Fruit fly (Drosophila melanogaster) whole organism, prepupa: ENCODE data around the gene raptor.

ENCODE experiments used
- Blimp-1 ChIP-seq: fragments of 200-800 bp; sonication (Bioruptor generic); optimal IDR thresholded peaks from 3 replicates; lab custom pipeline; 2017; ENCODE audit warnings: missing biosample characterization, missing genetic modification characterization, mild to moderate bottlenecking, moderate library complexity, missing genetic modification reagents
- CG10631 ChIP-seq: fragments of 200-800 bp; sonication (Bioruptor generic); optimal IDR thresholded peaks from 2 replicates; lab custom pipeline; 2016; ENCODE audit warnings: missing biosample characterization, missing genetic modification characterization
- CG10669 ChIP-seq: fragments of 200-800 bp; sonication (Bioruptor generic); optimal IDR thresholded peaks from 3 replicates; lab custom pipeline; 2018; ENCODE audit warnings: missing biosample characterization, mild to moderate bottlenecking, missing genetic modification characterization, moderate library complexity
- CG11294 ChIP-seq: fragments of 200-800 bp; sonication (Bioruptor generic); IDR thresholded peaks from 2 replicates; pipeline ENCODE4 v1.3.6; 2022; ENCODE audit warnings: missing biosample characterization, missing genetic modification characterization
- CG11762 ChIP-seq: fragments of 200-800 bp; sonication (Bioruptor generic); optimal IDR thresholded peaks from 3 replicates; lab custom pipeline; 2016; ENCODE audit warnings: missing biosample characterization, missing genetic modification characterization; ENCODE audit not compliant: insufficient read depth
- CG11902 ChIP-seq: fragments of 200-800 bp; sonication (Bioruptor generic); optimal IDR thresholded peaks from 3 replicates; lab custom pipeline; 2016; ENCODE audit warnings: missing biosample characterization, missing genetic modification characterization
- CG1621 ChIP-seq: fragments of 200-800 bp; sonication (Bioruptor generic); optimal IDR thresholded peaks from 3 replicates; lab custom pipeline; 2018; ENCODE audit warnings: missing biosample characterization, mild to moderate bottlenecking, missing genetic modification characterization
- CG16779 ChIP-seq: fragments of 200-800 bp; sonication (Bioruptor generic); optimal IDR thresholded peaks from 3 replicates; lab custom pipeline; 2017; ENCODE audit warnings: missing biosample characterization, mild to moderate bottlenecking, missing genetic modification characterization
- CG3032 ChIP-seq: fragments of 200-800 bp; optimal IDR thresholded peaks from 2 replicates; lab custom pipeline; 2019; ENCODE audit warnings: missing biosample characterization, mild to moderate bottlenecking, missing genetic modification characterization, moderate library complexity
- CG31627 ChIP-seq: fragments of 200-800 bp; sonication (Bioruptor generic); optimal IDR thresholded peaks from 3 replicates; lab custom pipeline; 2016; ENCODE audit warnings: missing biosample characterization, missing genetic modification characterization
- CG32006 ChIP-seq: fragments of 200-800 bp; sonication (Bioruptor generic); optimal IDR thresholded peaks from 3 replicates; lab custom pipeline; 2017; ENCODE audit warnings: missing biosample characterization, mild to moderate bottlenecking, missing genetic modification characterization
- CG34406 ChIP-seq: fragments of 200-800 bp; sonication (Bioruptor generic); optimal IDR thresholded peaks from 3 replicates; lab custom pipeline; 2016; ENCODE audit warnings: missing biosample characterization, missing genetic modification characterization
- CG6163 ChIP-seq: fragments of 200-800 bp; sonication (Bioruptor generic); IDR thresholded peaks from 3 replicates; pipeline ENCODE4 v1.3.6; 2022; ENCODE audit warnings: missing biosample characterization, missing genetic modification characterization
- CG6792 ChIP-seq: fragments of 200-800 bp; sonication (Bioruptor generic); optimal IDR thresholded peaks from 3 replicates; lab custom pipeline; 2016; ENCODE audit warnings: missing biosample characterization, missing genetic modification characterization
- CG6808 ChIP-seq: fragments of 200-800 bp; sonication (Bioruptor generic); optimal IDR thresholded peaks from 3 replicates; lab custom pipeline; 2017; ENCODE audit warnings: missing biosample characterization, missing genetic modification characterization, mild to moderate bottlenecking, moderate library complexity, missing genetic modification reagents
- CG6854 ChIP-seq: fragments of 200-800 bp; sonication (Bioruptor generic); optimal IDR thresholded peaks from 2 replicates; lab custom pipeline; 2017; ENCODE audit warnings: missing biosample characterization, mild to moderate bottlenecking, missing genetic modification characterization
- CG7368 ChIP-seq: fragments of 200-800 bp; sonication (Bioruptor generic); optimal IDR thresholded peaks from 3 replicates; lab custom pipeline; 2016; ENCODE audit warnings: missing biosample characterization, missing genetic modification characterization
- CG8119 ChIP-seq: fragments of 200-800 bp; sonication (Bioruptor generic); IDR thresholded peaks from 3 replicates; pipeline ENCODE4 v1.3.6; 2022; ENCODE audit warnings: missing biosample characterization, missing genetic modification characterization
- CG8632 ChIP-seq: fragments of 200-800 bp; sonication (Bioruptor generic); optimal IDR thresholded peaks from 3 replicates; lab custom pipeline; 2016; ENCODE audit warnings: missing biosample characterization, missing genetic modification characterization
- CG9139 ChIP-seq: fragments of 200-800 bp; sonication (Bioruptor generic); optimal IDR thresholded peaks from 3 replicates; lab custom pipeline; 2017; ENCODE audit warnings: missing biosample characterization, mild to moderate bottlenecking, missing genetic modification characterization
- Eip75B ChIP-seq: fragments of 200-800 bp; sonication (Bioruptor generic); optimal IDR thresholded peaks from 3 replicates; lab custom pipeline; 2016; ENCODE audit warnings: missing biosample characterization, missing genetic modification characterization
- Eip93F ChIP-seq: fragments of 200-800 bp; sonication (Bioruptor generic); optimal IDR thresholded peaks from 2 replicates; lab custom pipeline; 2016; ENCODE audit warnings: missing biosample characterization, mild to moderate bottlenecking, missing genetic modification characterization
- Ets21C ChIP-seq: fragments of 200-800 bp; sonication (Bioruptor generic); optimal IDR thresholded peaks from 3 replicates; lab custom pipeline; 2016; ENCODE audit warnings: missing biosample characterization, missing genetic modification characterization
- Ets96B ChIP-seq: fragments of 200-800 bp; optimal IDR thresholded peaks from 2 replicates; lab custom pipeline; 2019; ENCODE audit warnings: missing biosample characterization, mild to moderate bottlenecking, missing genetic modification characterization, moderate library complexity
- Gug ChIP-seq: fragments of 200-800 bp; sonication (Bioruptor generic); IDR thresholded peaks from 2 replicates; pipeline ENCODE4 v1.3.6; 2022; ENCODE audit warnings: missing biosample characterization, missing genetic modification characterization
- Hr38 ChIP-seq: sonication (Bioruptor generic); optimal IDR thresholded peaks from 2 replicates; lab custom pipeline; 2016; ENCODE audit warnings: missing biosample characterization, missing genetic modification characterization
- Hr39 ChIP-seq: fragments of 200-800 bp; sonication (Bioruptor generic); optimal IDR thresholded peaks from 2 replicates; lab custom pipeline; 2016; ENCODE audit warnings: missing biosample characterization, missing genetic modification characterization
- Hr4 ChIP-seq: fragments of 200-800 bp; sonication (Bioruptor generic); optimal IDR thresholded peaks from 3 replicates; lab custom pipeline; 2016; ENCODE audit warnings: missing biosample characterization, missing genetic modification characterization
- Lpt ChIP-seq: fragments of 200-800 bp; sonication (Bioruptor generic); optimal IDR thresholded peaks from 3 replicates; lab custom pipeline; 2016; ENCODE audit warnings: missing biosample characterization, missing genetic modification characterization
- Met ChIP-seq: fragments of 200-800 bp; sonication (Bioruptor generic); optimal IDR thresholded peaks from 3 replicates; lab custom pipeline; 2016; ENCODE audit warnings: missing biosample characterization, missing genetic modification characterization
- OdsH ChIP-seq: fragments of 200-800 bp; sonication (Bioruptor generic); optimal IDR thresholded peaks from 3 replicates; lab custom pipeline; 2016; ENCODE audit warnings: missing biosample characterization, missing genetic modification characterization
- Smox ChIP-seq: fragments of 200-800 bp; sonication (Bioruptor generic); optimal IDR thresholded peaks from 3 replicates; lab custom pipeline; 2016; ENCODE audit warnings: missing biosample characterization, missing genetic modification characterization
- Sox102F ChIP-seq: fragments of 200-800 bp; sonication (Bioruptor generic); optimal IDR thresholded peaks from 2 replicates; lab custom pipeline; 2016; ENCODE audit warnings: missing biosample characterization, mild to moderate bottlenecking, missing genetic modification characterization
- Sox15 ChIP-seq: fragments of 200-800 bp; sonication (Bioruptor generic); optimal IDR thresholded peaks from 3 replicates; lab custom pipeline; 2016; ENCODE audit warnings: missing biosample characterization, missing genetic modification characterization
- achi ChIP-seq: fragments of 200-800 bp; sonication (Bioruptor generic); optimal IDR thresholded peaks from 3 replicates; lab custom pipeline; 2016; ENCODE audit warnings: missing biosample characterization, missing genetic modification characterization
- acj6 ChIP-seq: fragments of 200-800 bp; sonication (Bioruptor generic); optimal IDR thresholded peaks from 3 replicates; lab custom pipeline; 2016; ENCODE audit warnings: missing biosample characterization, missing genetic modification characterization
- cyc ChIP-seq: fragments of 200-800 bp; sonication (Bioruptor generic); optimal IDR thresholded peaks from 3 replicates; lab custom pipeline; 2016; ENCODE audit warnings: missing biosample characterization, missing genetic modification characterization
- dac ChIP-seq: fragments of 200-800 bp; sonication (Bioruptor generic); optimal IDR thresholded peaks from 2 replicates; lab custom pipeline; 2017; ENCODE audit warnings: missing biosample characterization, mild to moderate bottlenecking, missing genetic modification characterization
- dsx ChIP-seq: fragments of 200-800 bp; optimal IDR thresholded peaks from 3 replicates; lab custom pipeline; 2019; ENCODE audit warnings: missing biosample characterization, mild to moderate bottlenecking, missing genetic modification characterization, moderate library complexity; ENCODE audit not compliant: poor library complexity, severe bottlenecking
- eg ChIP-seq: fragments of 200-800 bp; sonication (Bioruptor generic); IDR thresholded peaks from 3 replicates; pipeline ENCODE4 v1.3.6; 2022; ENCODE audit warnings: missing biosample characterization, missing genetic modification characterization
- esn ChIP-seq: fragments of 200-800 bp; sonication (Bioruptor generic); optimal IDR thresholded peaks from 2 replicates; lab custom pipeline; 2016; ENCODE audit warnings: missing biosample characterization, mild to moderate bottlenecking, missing genetic modification characterization, moderate library complexity
- fd85E ChIP-seq: fragments of 200-800 bp; sonication (Bioruptor generic); optimal IDR thresholded peaks from 3 replicates; lab custom pipeline; 2016; ENCODE audit warnings: missing biosample characterization, missing genetic modification characterization
- fkh ChIP-seq: fragments of 200-800 bp; sonication (Bioruptor generic); optimal IDR thresholded peaks from 3 replicates; lab custom pipeline; 2017; ENCODE audit warnings: missing biosample characterization, mild to moderate bottlenecking, missing genetic modification characterization, moderate library complexity
- lz ChIP-seq: fragments of 200-800 bp; sonication (Bioruptor generic); optimal IDR thresholded peaks from 3 replicates; lab custom pipeline; 2016; ENCODE audit warnings: missing biosample characterization, missing genetic modification characterization
- net ChIP-seq: fragments of 200-800 bp; sonication (Bioruptor generic); optimal IDR thresholded peaks from 3 replicates; lab custom pipeline; 2016; ENCODE audit warnings: missing biosample characterization, missing genetic modification characterization
- pdm3 ChIP-seq: fragments of 200-800 bp; sonication (Bioruptor generic); optimal IDR thresholded peaks from 3 replicates; lab custom pipeline; 2016; ENCODE audit warnings: missing biosample characterization, missing genetic modification characterization
- spab ChIP-seq: fragments of 200-800 bp; sonication (Bioruptor generic); optimal IDR thresholded peaks from 2 replicates; lab custom pipeline; 2017; ENCODE audit warnings: missing biosample characterization, mild to moderate bottlenecking, missing genetic modification characterization, missing genetic modification reagents
- ss ChIP-seq, 2 experiments: fragments of 200-800 bp; sonication (Bioruptor generic); optimal IDR thresholded peaks; 2 replicates in 1 of 2; 3 replicates in 1 of 2; lab custom pipeline; 2017 to 2018; ENCODE audit warnings: mild to moderate bottlenecking in 2 of 2, missing biosample characterization in 2 of 2, missing genetic modification characterization in 2 of 2, moderate library complexity in 1 of 2
- svp ChIP-seq: fragments of 200-800 bp; sonication (Bioruptor generic); peaks from one replicate; lab custom pipeline; 2016; ENCODE audit warnings: missing biosample characterization, missing genetic modification characterization
- topi ChIP-seq: fragments of 200-800 bp; sonication (Bioruptor generic); optimal IDR thresholded peaks from 3 replicates; lab custom pipeline; 2016; ENCODE audit warnings: missing biosample characterization, missing genetic modification characterization
- vri ChIP-seq: fragments of 200-800 bp; sonication (Bioruptor generic); optimal IDR thresholded peaks from 3 replicates; lab custom pipeline; 2016; ENCODE audit warnings: missing biosample characterization, mild to moderate bottlenecking, missing genetic modification characterization

The raptor gene

DNA sequence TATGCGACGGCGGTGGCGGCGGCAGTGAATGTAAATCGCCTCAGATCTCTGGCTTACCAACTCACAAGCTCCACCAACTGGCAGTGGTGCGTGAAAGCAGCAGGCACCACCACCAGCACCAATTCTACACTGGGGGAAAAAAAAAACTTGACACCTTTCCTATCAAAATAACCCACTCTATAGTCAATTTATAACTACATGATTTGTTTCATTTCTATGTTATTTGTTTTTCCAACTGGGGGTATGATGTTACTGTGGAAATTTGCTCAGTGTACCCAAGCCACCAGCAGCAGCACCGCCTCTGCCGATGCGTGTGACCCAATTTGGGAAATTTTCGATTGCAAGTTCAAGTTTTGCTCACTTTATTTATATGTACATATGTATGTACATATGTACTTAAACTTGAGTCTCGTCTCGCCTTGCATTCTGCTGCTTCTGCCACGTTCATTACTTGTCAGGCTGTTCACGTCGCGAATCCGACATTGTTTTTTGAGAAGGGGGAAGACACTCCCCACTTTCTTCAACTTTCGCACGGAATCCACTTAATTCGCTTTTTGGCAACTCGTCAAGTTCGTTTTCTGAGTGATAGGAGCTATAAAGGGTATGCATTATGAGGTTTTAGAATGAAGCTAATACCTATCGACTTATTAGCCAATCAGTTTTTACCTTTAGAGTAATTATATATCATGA lies 30.7 kb downstream of the raptor start:
- TF ChIP-seq fkh (GFP tag; lab: Kevin White, UChicago) (no peak), Hr38 (GFP tag; lab: Kevin White, UChicago) (no peak), CG6808 (GFP tag; lab: Kevin White, UChicago) (peak; percentile 11), CG1621 (peak; percentile 29), OdsH (GFP tag; lab: Kevin White, UChicago) (peak; percentile 82), topi (peak; percentile 87), Hr39 (GFP tag; lab: Kevin White, UChicago) (peak; percentile 86), Blimp-1 (GFP tag; lab: Kevin White, UChicago) (peak; percentile 92), CG10631 (GFP tag; lab: Kevin White, UChicago) (peak; percentile 73), CG6163 (GFP tag; lab: Robert Waterston, UW) (peak; percentile 88), pdm3 (peak; percentile 87), achi (GFP tag; lab: Kevin White, UChicago) (peak; percentile 79), CG11762 (GFP tag; lab: Kevin White, UChicago) (peak; percentile 84), CG32006 (GFP tag; lab: Kevin White, UChicago) (peak; percentile 85), CG31627 (GFP tag; lab: Kevin White, UChicago) (peak; percentile 87), Ets21C (GFP tag; lab: Kevin White, UChicago) (peak; percentile 82), spab (GFP tag; lab: Kevin White, UChicago) (peak; percentile 29), Lpt (peak; percentile 74), ss (GFP tag; optimal IDR thresholded peaks at IDR 0.05; lab: Kevin White, UChicago) (peak in 1 of 2 experiments; percentile 42), CG11902 (peak; percentile 90), lz (peak; percentile 84), CG8632 (peak; percentile 88), CG34406 (GFP tag; lab: Kevin White, UChicago) (peak; percentile 88), Eip75B (peak; percentile 88), net (GFP tag; lab: Kevin White, UChicago) (peak; percentile 86), acj6 (GFP tag; lab: Kevin White, UChicago) (peak; percentile 84), Smox (GFP tag; lab: Kevin White, UChicago) (peak; percentile 83), Met (peak; percentile 89), CG11294 (GFP tag; lab: Robert Waterston, UW) (peak; percentile 45; the same call in 1 of the 2 replicates), Gug (GFP tag; lab: Robert Waterston, UW) (peak; percentile 66), Sox15 (peak; percentile 81), vri (GFP tag; lab: Kevin White, UChicago) (peak; percentile 15), CG7368 (GFP tag; lab: Kevin White, UChicago) (peak; percentile 81), dsx (GFP tag; lab: Kevin White, UChicago) (no peak), fd85E (peak; percentile 63), CG3032 (tag; lab: Kevin White, UChicago) (peak; percentile 4), CG10669 (GFP tag; lab: Kevin White, UChicago) (peak; percentile 41), eg (peak; percentile 83), esn (peak; percentile 87), dac (peak; percentile 60), CG6792 (GFP tag; lab: Kevin White, UChicago) (peak; percentile 93), CG8119 (peak; percentile 83), CG16779 (tag; lab: Kevin White, UChicago) (peak; percentile 47), Eip93F (GFP tag; lab: Kevin White, UChicago) (peak; percentile 50), cyc (GFP tag; lab: Kevin White, UChicago) (peak; percentile 90), svp (GFP tag; lab: Kevin White, UChicago) (peak; percentile 91), CG6854 (GFP tag; lab: Kevin White, UChicago) (peak; percentile 79), Sox102F (GFP tag; lab: Kevin White, UChicago) (peak; percentile 85), CG9139 (GFP tag; lab: Kevin White, UChicago) (no peak), Ets96B (tag; lab: Kevin White, UChicago) (no peak), Hr4 (GFP tag; lab: Kevin White, UChicago) (peak; percentile 77)
